Fruit fly (Drosophila melanogaster) whole organism, adult: ENCODE results near the gene SdhAL.

Experiments used
- CG12768 ChIP-seq: fragments of 200-800 bp; sonication (Bioruptor generic); optimal IDR thresholded peaks from 2 replicates; lab custom pipeline; 2017; ENCODE audit warnings: missing biosample characterization, missing genetic modification characterization, mild to moderate bottlenecking, moderate library complexity, missing genetic modification reagents
- CG14711 ChIP-seq: fragments of 200-800 bp; sonication (Bioruptor generic); optimal IDR thresholded peaks from 2 replicates; lab custom pipeline; 2018; ENCODE audit warnings: missing biosample characterization, mild to moderate bottlenecking, missing genetic modification characterization, moderate library complexity
- CG1620 ChIP-seq: fragments of 200-800 bp; sonication (Bioruptor generic); optimal IDR thresholded peaks from 2 replicates; lab custom pipeline; 2016; ENCODE audit warnings: missing biosample characterization, missing genetic modification characterization
- CG7101 ChIP-seq: fragments of 200-800 bp; sonication (Bioruptor generic); optimal IDR thresholded peaks from 2 replicates; lab custom pipeline; 2018; ENCODE audit warnings: missing biosample characterization, mild to moderate bottlenecking, missing genetic modification characterization, moderate library complexity
- Clk ChIP-seq: fragments of 200-800 bp; sonication (Bioruptor generic); optimal IDR thresholded peaks from 2 replicates; lab custom pipeline; 2017; ENCODE audit warnings: missing biosample characterization, missing genetic modification characterization
- Crg-1 ChIP-seq: fragments of 200-800 bp; sonication (Bioruptor generic); optimal IDR thresholded peaks from 2 replicates; lab custom pipeline; 2016; ENCODE audit warnings: missing biosample characterization, missing genetic modification characterization
- Hr96 ChIP-seq: fragments of 200-800 bp; sonication (Bioruptor generic); optimal IDR thresholded peaks from 2 replicates; lab custom pipeline; 2016; ENCODE audit warnings: missing biosample characterization, missing genetic modification characterization
- Mnt ChIP-seq: fragments of 200-800 bp; sonication (Bioruptor generic); optimal IDR thresholded peaks from 2 replicates; lab custom pipeline; 2016; ENCODE audit warnings: missing biosample characterization, mild to moderate bottlenecking, missing genetic modification characterization
- cic ChIP-seq: fragments of 200-800 bp; sonication (Bioruptor generic); optimal IDR thresholded peaks from 2 replicates; lab custom pipeline; 2017; ENCODE audit warnings: missing biosample characterization, mild to moderate bottlenecking, missing genetic modification characterization, moderate library complexity
- cnc ChIP-seq, 2 experiments: fragments of >200 bp; optimal IDR thresholded peaks; 2 replicates each; lab custom pipeline; 2017
- ovo ChIP-seq: fragments of 200-800 bp; sonication (Bioruptor generic); optimal IDR thresholded peaks from 2 replicates; lab custom pipeline; 2016; ENCODE audit warnings: missing biosample characterization, missing genetic modification characterization
- pad ChIP-seq: fragments of 200-800 bp; sonication (Bioruptor generic); optimal IDR thresholded peaks from 3 replicates; lab custom pipeline; 2017; ENCODE audit warnings: missing biosample characterization, missing genetic modification characterization, mild to moderate bottlenecking, moderate library complexity, missing genetic modification reagents
- tj ChIP-seq: fragments of 200-800 bp; sonication (Bioruptor generic); optimal IDR thresholded peaks from 3 replicates; lab custom pipeline; 2017; ENCODE audit warnings: missing biosample characterization, mild to moderate bottlenecking, missing genetic modification characterization, moderate library complexity

- TF ChIP-seq cic (GFP tag; lab: Kevin White, UChicago) (no peak), Clk (GFP tag; lab: Kevin White, UChicago) (no peak), Hr96 (GFP tag; lab: Kevin White, UChicago) (no peak), ovo (GFP tag; lab: Kevin White, UChicago) (no peak), CG14711 (tag; lab: Kevin White, UChicago) (no peak), tj (no peak), Mnt (GFP tag; lab: Kevin White, UChicago) (no peak), pad (GFP tag; lab: Kevin White, UChicago) (no peak), CG1620 (GFP tag; lab: Kevin White, UChicago) (no peak), CG12768 (GFP tag; lab: Kevin White, UChicago) (no peak), cnc (optimal IDR thresholded peaks at IDR 0.05; lab: Kevin White, UChicago) (no peak), Crg-1 (GFP tag; lab: Kevin White, UChicago) (no peak), CG7101 (tag; lab: Kevin White, UChicago) (no peak)
These were observed 48.5 kb downstream of the SdhAL start for dm6 chr3L:11876036-11876435.
